Worm (Caenorhabditis elegans) whole organism, midembryonic: ENCODE results near the gene Y69H2.3.

Experiments
- T22C8.4 ChIP-seq: fragments of 200-800 bp; sonication (Bioruptor generic); IDR thresholded peaks from 2 replicates; pipeline ENCODE4 v1.3.6; 2022; ENCODE audit warnings: missing genetic modification characterization, missing compliant biosample characterization
- cog-1 ChIP-seq: sonication (generic microtip); optimal IDR thresholded peaks from 2 replicates; lab custom pipeline; 2016; ENCODE audit warnings: missing genetic modification characterization, missing compliant biosample characterization
- flt-1 ChIP-seq: fragments of 200-800 bp; sonication (Bioruptor generic); IDR thresholded peaks from 2 replicates; pipeline ENCODE4 v1.3.6; 2022; ENCODE audit warnings: missing genetic modification characterization, missing compliant biosample characterization
- klf-2 ChIP-seq: fragments of 200-800 bp; sonication (Bioruptor generic); conservative IDR thresholded peaks from 2 replicates; pipeline ENCODE4 v1.3.6; 2022; ENCODE audit warnings: missing genetic modification reagents, missing genetic modification characterization, missing compliant biosample characterization
- med-1 ChIP-seq: sonication (generic microtip); optimal IDR thresholded peaks from 2 replicates; lab custom pipeline; 2017; ENCODE audit warnings: missing genetic modification characterization, mild to moderate bottlenecking, missing compliant biosample characterization, antibody characterized with exemption, missing genetic modification reagents; ENCODE audit not compliant: insufficient read depth
- ref-1 ChIP-seq: fragments of 200-800 bp; sonication (Bioruptor generic); conservative IDR thresholded peaks from 2 replicates; pipeline ENCODE4 v1.3.6; 2022; ENCODE audit warnings: missing genetic modification reagents, missing genetic modification characterization, missing compliant biosample characterization
- tab-1 ChIP-seq: fragments of 200-800 bp; sonication (Bioruptor generic); IDR thresholded peaks from 2 replicates; pipeline ENCODE4 v1.3.6; 2022; ENCODE audit warnings: missing genetic modification characterization, missing compliant biosample characterization
- ztf-23 ChIP-seq: fragments of 200-800 bp; sonication (Bioruptor generic); IDR thresholded peaks from 2 replicates; pipeline ENCODE4 v1.3.6; 2022; ENCODE audit warnings: missing genetic modification reagents, missing genetic modification characterization, missing compliant biosample characterization
- ztf-29 ChIP-seq: fragments of 200-800 bp; sonication (Bioruptor generic); IDR thresholded peaks from 2 replicates; pipeline ENCODE4 v1.3.6; 2022; ENCODE audit warnings: missing genetic modification reagents, missing genetic modification characterization, missing compliant biosample characterization

Y69H2.3 gene

ce11 chrV:18631966-18632531 is 31.9 kb downstream of the Y69H2.3 start:
- peak; percentile 90 for TF ChIP-seq T22C8.4 (GFP tag; lab: Robert Waterston, UW)
- no peak for TF ChIP-seq ztf-29

- TF ChIP-seq ztf-29 (no peak), ref-1 (GFP tag; lab: Robert Waterston, UW) (no peak), med-1 (GFP tag; lab: Kevin White, UChicago) (no peak), T22C8.4 (GFP tag; lab: Robert Waterston, UW) (peak; percentile 76)
Observed at ce11 chrV:18628907-18629306, 35.0 kb downstream of the Y69H2.3 start.

- TF ChIP-seq klf-2 (GFP tag; lab: Robert Waterston, UW) (no peak), med-1 (GFP tag; lab: Kevin White, UChicago) (no peak), flt-1 (GFP tag; lab: Robert Waterston, UW) (no peak), T22C8.4 (GFP tag; lab: Robert Waterston, UW) (no peak), cog-1 (tag; lab: Kevin White, UChicago) (no peak), ref-1 (GFP tag; lab: Robert Waterston, UW) (no peak), tab-1 (GFP tag; lab: Robert Waterston, UW) (no peak), ztf-29 (no peak), ztf-23 (GFP tag; lab: Robert Waterston, UW) (no peak)
Observed at ce11 chrV:18627445-18627844, 36.5 kb downstream of the Y69H2.3 start.

ce11 chrV:18626764-18627163 is 37.2 kb downstream of the Y69H2.3 start, which contains the start of gene Y69H2.15:
Gene Y69H2.15, minus strand, starts transcription at chrV:18626864.
- TF ChIP-seq ztf-23 (GFP tag; lab: Robert Waterston, UW): no peak

- no peak for TF ChIP-seq klf-2 (GFP tag; lab: Robert Waterston, UW)
- TF ChIP-seq T22C8.4 (GFP tag; lab: Robert Waterston, UW): no peak
- no peak for TF ChIP-seq med-1 (GFP tag; lab: Kevin White, UChicago)
- no peak for TF ChIP-seq ref-1 (GFP tag; lab: Robert Waterston, UW)
- TF ChIP-seq cog-1 (tag; lab: Kevin White, UChicago): no peak
- TF ChIP-seq tab-1 (GFP tag; lab: Robert Waterston, UW): no peak
Observed at ce11 chrV:18622462-18622861, 41.5 kb downstream of the Y69H2.3 start, which contains the start of gene Y69H2.1. Gene Y69H2.1, minus strand, starts transcription at chrV:18622562.

- no peak for TF ChIP-seq T22C8.4 (GFP tag; lab: Robert Waterston, UW)
- no peak for TF ChIP-seq klf-2 (GFP tag; lab: Robert Waterston, UW)
- no peak for TF ChIP-seq cog-1 (tag; lab: Kevin White, UChicago)
- TF ChIP-seq flt-1 (GFP tag; lab: Robert Waterston, UW): no peak
- no peak for TF ChIP-seq ztf-23 (GFP tag; lab: Robert Waterston, UW)
- no peak for TF ChIP-seq ztf-29
- no peak for TF ChIP-seq tab-1 (GFP tag; lab: Robert Waterston, UW)
Observed at ce11 chrV:18616287-18616686, 47.6 kb downstream of the Y69H2.3 start, which contains the start of gene nhr-70. Gene nhr-70, plus strand, starts transcription at chrV:18616587.

- TF ChIP-seq ztf-29 (no peak), cog-1 (tag; lab: Kevin White, UChicago) (peak; percentile 14), T22C8.4 (GFP tag; lab: Robert Waterston, UW) (peak; percentile 60)
Observed at ce11 chrV:18614498-18614897, 49.4 kb downstream of the Y69H2.3 start.

ce11 chrV:18613164-18613563 is 50.8 kb downstream of the Y69H2.3 start:
- 0 out of 2 replicates have a peak, but pooled peaks have one; percentile 58 for TF ChIP-seq ztf-29
- no peak for TF ChIP-seq flt-1 (GFP tag; lab: Robert Waterston, UW)
